Fruit fly (Drosophila melanogaster): ENCODE results near the gene Mcm7.

Mcm7 gene

dm6 chr3L:8853382-8853781 lies 38.0 kb upstream of the Mcm7 start (continued):
- TF ChIP-seq Ets97D (GFP tag; optimal IDR thresholded peaks at IDR 0.05) (peak; percentile 24), CG43689 (GFP tag; IDR thresholded peaks at IDR 0.05) (0 out of 2 replicates have a peak, but pooled peaks have one; percentile 6), Dfd (GFP tag; optimal IDR thresholded peaks at IDR 0.05) (no peak), ssp (GFP tag; IDR thresholded peaks at IDR 0.05) (no peak), Kr (GFP tag; optimal IDR thresholded peaks at IDR 0.05) (no peak), CG32772 (GFP tag; IDR thresholded peaks at IDR 0.05) (peak; percentile 50), her (GFP tag; optimal IDR thresholded peaks at IDR 0.05) (no peak), toy (GFP tag; IDR thresholded peaks at IDR 0.05) (no peak), CG12071 (GFP tag; optimal IDR thresholded peaks at IDR 0.05) (peak; percentile 2), wek (GFP tag; optimal IDR thresholded peaks at IDR 0.05) (no peak), salm (tag; optimal IDR thresholded peaks at IDR 0.05) (no peak), run (tag; optimal IDR thresholded peaks at IDR 0.05) (no peak), CG15479 (GFP tag; optimal IDR thresholded peaks at IDR 0.05) (no peak), nau (GFP tag; optimal IDR thresholded peaks at IDR 0.05) (no peak), Ssrp (tag; optimal IDR thresholded peaks at IDR 0.05) (no peak), CG9609 (GFP tag; optimal IDR thresholded peaks at IDR 0.05) (peak; percentile 12), slou (GFP tag; optimal IDR thresholded peaks at IDR 0.05) (no peak), CG4328 (GFP tag; optimal IDR thresholded peaks at IDR 0.05) (no peak), rib (GFP tag; IDR thresholded peaks at IDR 0.05) (no peak), Meics (GFP tag; optimal IDR thresholded peaks at IDR 0.05) (peak; percentile 27)

- TF ChIP-seq HLHmδ (GFP tag; optimal IDR thresholded peaks at IDR 0.05) (no peak), Pdp1 (GFP tag; optimal IDR thresholded peaks at IDR 0.05) (peak in 1 of 2 experiments; percentile 78), Med (GFP tag) (peak; percentile 9), stc (GFP tag; IDR thresholded peaks at IDR 0.05) (0 out of 2 replicates have a peak, but pooled peaks have one; percentile 29), CG12769 (tag; optimal IDR thresholded peaks at IDR 0.05) (peak; percentile 60), CG16779 (GFP tag; IDR thresholded peaks at IDR 0.05) (no peak), CG3838 (GFP tag; optimal IDR thresholded peaks at IDR 0.05) (no peak), slbo (GFP tag; IDR thresholded peaks at IDR 0.05) (0 out of 2 replicates have a peak, but pooled peaks have one; percentile 3), so (GFP tag; IDR thresholded peaks at IDR 0.05) (0 out of 3 replicates have a peak, but pooled peaks have one; percentile 27)
Measured at dm6 chr3L:8855262-8855661, 36.1 kb upstream of the Mcm7 start.

- TF ChIP-seq CG15601 (tag; optimal IDR thresholded peaks at IDR 0.05) (peak; percentile 24), rib (GFP tag; IDR thresholded peaks at IDR 0.05) (0 out of 2 replicates have a peak, but pooled peaks have one; percentile 3), dan (GFP tag; IDR thresholded peaks at IDR 0.05) (no peak)
Measured at dm6 chr3L:8856875-8857274, 34.5 kb upstream of the Mcm7 start.

DNA sequence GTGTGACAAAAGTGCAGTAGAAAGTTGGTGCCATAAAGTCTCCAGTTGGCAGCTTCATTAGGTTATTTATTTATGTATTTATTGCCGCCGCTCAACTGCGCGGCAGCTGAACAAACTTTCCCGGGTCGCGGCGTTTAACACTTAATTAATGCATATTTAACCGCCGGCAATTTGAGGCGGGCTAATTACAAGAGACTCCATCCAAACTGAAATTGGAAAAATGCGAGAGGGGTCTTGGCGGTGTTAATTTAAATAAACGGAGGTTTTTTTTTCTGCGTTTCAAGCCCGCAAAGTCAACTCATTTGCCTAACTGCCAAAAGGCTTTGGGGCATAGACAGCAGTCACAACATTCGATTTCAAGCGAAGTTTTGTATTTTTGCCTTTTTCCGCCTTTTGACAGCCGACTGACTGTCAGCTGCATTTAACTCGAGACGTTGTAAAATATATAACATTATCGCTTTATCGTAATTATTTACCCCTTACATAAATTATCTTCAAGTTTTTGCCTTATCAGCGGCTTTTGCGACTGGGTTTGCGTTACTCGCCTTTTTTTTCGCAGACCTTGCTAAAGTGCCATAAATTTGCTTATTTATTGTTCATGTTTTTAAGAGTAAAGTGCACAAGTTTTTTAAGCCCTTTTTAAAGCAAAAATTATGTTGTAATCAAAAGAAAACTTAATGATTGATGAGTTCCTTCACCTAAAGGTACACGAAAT lies 33.6 kb upstream of the Mcm7 start:
- no peak for TF ChIP-seq CG4820 (GFP tag; optimal IDR thresholded peaks at IDR 0.05)
- TF ChIP-seq Hmr (GFP tag; optimal IDR thresholded peaks at IDR 0.05), result no peak
- TF ChIP-seq chn (GFP tag; optimal IDR thresholded peaks at IDR 0.05), result no peak
- peak; percentile 56; the same call in 1 of the 2 replicates for TF ChIP-seq vvl (GFP tag; IDR thresholded peaks at IDR 0.05)
- TF ChIP-seq Antp (GFP tag; optimal IDR thresholded peaks at IDR 0.05), result no peak
- TF ChIP-seq CG16863 (GFP tag; optimal IDR thresholded peaks at IDR 0.05), result no peak
- no peak for TF ChIP-seq Bdp1 (GFP tag; optimal IDR thresholded peaks at IDR 0.05)
- no peak for TF ChIP-seq Atf3 (GFP tag; optimal IDR thresholded peaks at IDR 0.05)
- TF ChIP-seq otp (GFP tag; IDR thresholded peaks at IDR 0.05), result 0 out of 3 replicates have a peak, but pooled peaks have one; percentile 34
- TF ChIP-seq klu (GFP tag; IDR thresholded peaks at IDR 0.05), result no peak
- TF ChIP-seq grn (GFP tag; optimal IDR thresholded peaks at IDR 0.05), result no peak
- TF ChIP-seq Mes4 (GFP tag; optimal IDR thresholded peaks at IDR 0.05), result no peak
- TF ChIP-seq crp (GFP tag; optimal IDR thresholded peaks at IDR 0.05), result no peak
- no peak for TF ChIP-seq CG4360 (GFP tag; IDR thresholded peaks at IDR 0.05)
- no peak for TF ChIP-seq CG17361 (GFP tag; IDR thresholded peaks at IDR 0.05)
- TF ChIP-seq Spps (tag; optimal IDR thresholded peaks at IDR 0.05), result no peak
- no peak for TF ChIP-seq CG12071 (GFP tag; optimal IDR thresholded peaks at IDR 0.05)
